Fruit fly (Drosophila melanogaster): ENCODE data around the gene RpL7-like.

The RpL7-like gene

dm6 chr2L:12026458-12027431, 29.4 kb upstream of the RpL7-like start (continued):
- TF ChIP-seq CG3407 (GFP tag; optimal IDR thresholded peaks at IDR 0.05) (peak; percentile 42), Dbx (GFP tag; IDR thresholded peaks at IDR 0.05) (no peak), Vsx1 (GFP tag; optimal IDR thresholded peaks at IDR 0.05) (peak; percentile 43), CG14710 (tag; optimal IDR thresholded peaks at IDR 0.05) (peak; percentile 67), CG10366 (GFP tag; IDR thresholded peaks at IDR 0.05) (peak; percentile 25; the same call in 1 of the 2 replicates), CG11093 (GFP tag; IDR thresholded peaks at IDR 0.05) (no peak), CG17186 (GFP tag; optimal IDR thresholded peaks at IDR 0.05) (no peak), inv (GFP tag; IDR thresholded peaks at IDR 0.05; ENCODE audit: partially characterized antibody) (no peak), CG13296 (GFP tag; optimal IDR thresholded peaks at IDR 0.05) (peak; percentile 32), CG3847 (GFP tag; IDR thresholded peaks at IDR 0.05) (no peak; the same call in 1 of the 2 replicates), CG8290 (GFP tag; optimal IDR thresholded peaks at IDR 0.05) (no peak), CG8290 (tag; optimal IDR thresholded peaks at IDR 0.05) (peak in 1 of 2 experiments; percentile 69), jigr1 (GFP tag; IDR thresholded peaks at IDR 0.05) (no peak), p53 (GFP tag; optimal IDR thresholded peaks at IDR 0.05) (no peak), CG10543 (GFP tag; optimal IDR thresholded peaks at IDR 0.05) (peak; percentile 3), Nf-YC (tag; optimal IDR thresholded peaks at IDR 0.05) (peak; percentile 52), org-1 (GFP tag; optimal IDR thresholded peaks at IDR 0.05) (peak; percentile 63), stc (GFP tag; IDR thresholded peaks at IDR 0.05) (0 out of 2 replicates have a peak, but pooled peaks have one; percentile 25), CG1792 (GFP tag; optimal IDR thresholded peaks at IDR 0.05) (no peak), GATAe (GFP tag; conservative IDR thresholded peaks at IDR 0.05) (no peak), D19A (tag; optimal IDR thresholded peaks at IDR 0.05) (peak; percentile 36), CG10979 (tag; optimal IDR thresholded peaks at IDR 0.05) (peak; percentile 62), Tbp (GFP tag; optimal IDR thresholded peaks at IDR 0.05) (no peak), NC2α (GFP tag; optimal IDR thresholded peaks at IDR 0.05) (peak; percentile 22), prd (optimal IDR thresholded peaks at IDR 0.05) (no peak), prd (GFP tag; IDR thresholded peaks at IDR 0.05) (peak; percentile 71), ato (GFP tag; IDR thresholded peaks at IDR 0.05; ENCODE audit: partially characterized antibody) (no peak), chn (GFP tag; optimal IDR thresholded peaks at IDR 0.05) (peak; percentile 54), pzg (GFP tag; optimal IDR thresholded peaks at IDR 0.05) (peak; percentile 3), Pdp1 (GFP tag; optimal IDR thresholded peaks at IDR 0.05) (peak in 1 of 2 experiments; percentile 37), ttk (GFP tag; IDR thresholded peaks at IDR 0.05) (0 out of 2 replicates have a peak, but pooled peaks have one; percentile 6), CG4854 (GFP tag; optimal IDR thresholded peaks at IDR 0.05) (no peak), Doc3 (GFP tag; IDR thresholded peaks at IDR 0.05; ENCODE audit: partially characterized antibody) (0 out of 3 replicates have a peak, but pooled peaks have one; percentile 21), CG30403 (GFP tag; optimal IDR thresholded peaks at IDR 0.05) (peak; percentile 75), CG2129 (GFP tag; IDR thresholded peaks at IDR 0.05; ENCODE audit: partially characterized antibody) (no peak), CG10274 (GFP tag; optimal IDR thresholded peaks at IDR 0.05) (no peak), CG6689 (GFP tag; IDR thresholded peaks at IDR 0.05) (no peak; the same call in none of the 2 replicates), CG16813 (GFP tag; IDR thresholded peaks at IDR 0.05; ENCODE audit: partially characterized antibody) (no peak), pan (optimal IDR thresholded peaks at IDR 0.05) (no peak), pan (GFP tag; optimal IDR thresholded peaks at IDR 0.05 in 1 of 2, IDR thresholded peaks at IDR 0.05 in 1 of 2) (peak in 1 of 2 experiments; percentile 43), tll (GFP tag; optimal IDR thresholded peaks at IDR 0.05) (no peak), lbe (GFP tag; optimal IDR thresholded peaks at IDR 0.05) (peak; percentile 24), CG18262 (tag; optimal IDR thresholded peaks at IDR 0.05) (peak; percentile 79), btn (GFP tag; optimal IDR thresholded peaks at IDR 0.05) (peak; percentile 13), Bgb (GFP tag; IDR thresholded peaks at IDR 0.05; ENCODE audit: partially characterized antibody) (0 out of 2 replicates have a peak, but pooled peaks have one; percentile 35), nerfin-2 (GFP tag; IDR thresholded peaks at IDR 0.05; ENCODE audit: partially characterized antibody) (no peak), Blimp-1 (GFP tag; optimal IDR thresholded peaks at IDR 0.05) (peak; percentile 63)

Measured in whole organism, embryonic.